Worm (Caenorhabditis elegans) whole organism, L2 larva: ENCODE data around the gene T19B10.5.

ENCODE experiments used
- F13H6.1 ChIP-seq: sonication (generic microtip); optimal IDR thresholded peaks from 2 replicates; lab custom pipeline; 2016; ENCODE audit warnings: missing genetic modification characterization, missing compliant biosample characterization
- aly-2 ChIP-seq: fragments of 150-350 bp; optimal IDR thresholded peaks from 2 replicates; lab custom pipeline; 2014; ENCODE audit warnings: missing biosample characterization, missing genetic modification characterization
- ceh-16 ChIP-seq: fragments of 150-350 bp; optimal IDR thresholded peaks from 2 replicates; lab custom pipeline; 2014; ENCODE audit warnings: missing biosample characterization, missing genetic modification characterization
- elt-3 ChIP-seq: sonication (generic microtip); optimal IDR thresholded peaks from 2 replicates; lab custom pipeline; 2017; ENCODE audit warnings: missing biosample characterization, missing genetic modification characterization
- mdl-1 ChIP-seq, 2 experiments: fragments of 150-350 bp in 1 of 2; sonication (generic microtip) in 1 of 2; optimal IDR thresholded peaks; 2 replicates each; lab custom pipeline; 2017; ENCODE audit warnings: missing biosample characterization in 2 of 2, missing genetic modification characterization in 2 of 2
- nhr-129 ChIP-seq: fragments of 150-350 bp; optimal IDR thresholded peaks from 2 replicates; lab custom pipeline; 2014; ENCODE audit warnings: missing biosample characterization, missing genetic modification characterization
- sem-4 ChIP-seq: fragments of 150-350 bp; optimal IDR thresholded peaks from 2 replicates; lab custom pipeline; 2014; ENCODE audit warnings: missing biosample characterization, missing genetic modification reagents, missing genetic modification characterization
- skn-1 ChIP-seq: sonication (generic microtip); optimal IDR thresholded peaks from 2 replicates; lab custom pipeline; 2017; ENCODE audit warnings: missing biosample characterization, missing genetic modification characterization
- sma-3 ChIP-seq: sonication (generic microtip); optimal IDR thresholded peaks from 2 replicates; lab custom pipeline; 2016; ENCODE audit warnings: missing genetic modification reagents, missing genetic modification characterization, missing compliant biosample characterization
- snpc-4 ChIP-seq: fragments of 150-350 bp; optimal IDR thresholded peaks from 2 replicates; lab custom pipeline; 2014; ENCODE audit warnings: missing biosample characterization, missing genetic modification characterization
- unc-55 ChIP-seq: fragments of 150-350 bp; sonication (generic microtip); optimal IDR thresholded peaks from 3 replicates; lab custom pipeline; 2014; ENCODE audit warnings: missing biosample characterization, missing genetic modification reagents, missing genetic modification characterization
- zag-1 ChIP-seq: fragments of 150-350 bp; optimal IDR thresholded peaks from 2 replicates; lab custom pipeline; 2014; ENCODE audit warnings: missing biosample characterization, missing genetic modification characterization

ce11 chrV:11214569-11214968 is 19.9 kb upstream of the T19B10.5 start:
- TF ChIP-seq zag-1 = no peak
- no peak for TF ChIP-seq aly-2
- TF ChIP-seq ceh-16 (tag; lab: Kevin White, UChicago) = no peak
- TF ChIP-seq nhr-129 = no peak
- no peak for TF ChIP-seq snpc-4 (tag; lab: Kevin White, UChicago)
- TF ChIP-seq mdl-1 (tag; optimal IDR thresholded peaks at IDR 0.05; lab: Kevin White, UChicago) = no peak
- TF ChIP-seq F13H6.1 = no peak
- no peak for TF ChIP-seq sem-4 (tag; lab: Kevin White, UChicago)
- TF ChIP-seq sma-3 (GFP tag; lab: Kevin White, UChicago) = no peak
- TF ChIP-seq elt-3 (tag; lab: Kevin White, UChicago) = no peak
- no peak for TF ChIP-seq unc-55 (GFP tag; lab: Kevin White, UChicago)
- TF ChIP-seq skn-1 (tag; lab: Kevin White, UChicago) = no peak
